Fruit fly (Drosophila melanogaster): ENCODE data around the gene Uba5.

- TF ChIP-seq usp (GFP tag; optimal IDR thresholded peaks at IDR 0.05) (no peak), Myc (optimal IDR thresholded peaks at IDR 0.05) (no peak), dl (GFP tag; optimal IDR thresholded peaks at IDR 0.05; ENCODE audit: insufficient read depth in 1 of 2, partially characterized antibody in 2 of 2) (no peak), foxo (GFP tag; optimal IDR thresholded peaks at IDR 0.05) (peak in 1 of 2 experiments; percentile 47), Abd-B (GFP tag; optimal IDR thresholded peaks at IDR 0.05) (no peak), Vsx2 (GFP tag; optimal IDR thresholded peaks at IDR 0.05; ENCODE audit: partially characterized antibody) (no peak), psq (GFP tag; optimal IDR thresholded peaks at IDR 0.05) (peak; percentile 8), N (GFP tag; optimal IDR thresholded peaks at IDR 0.05) (no peak), pan (optimal IDR thresholded peaks at IDR 0.05) (no peak), Mio (GFP tag; optimal IDR thresholded peaks at IDR 0.05) (no peak), sv (GFP tag; optimal IDR thresholded peaks at IDR 0.05) (peak; percentile 57), rgr (GFP tag; optimal IDR thresholded peaks at IDR 0.05) (peak; percentile 27), Sp1 (GFP tag; optimal IDR thresholded peaks at IDR 0.05) (peak; percentile 34)
Measured at dm6 chrX:11528026-11528702, 44.8 kb downstream of the Uba5 start.
